Worm (Caenorhabditis elegans) whole organism, midembryonic: Measurements from ENCODE around the gene srd-55.

Experiments
- T22C8.4 ChIP-seq: fragments of 200-800 bp; sonication (Bioruptor generic); IDR thresholded peaks from 2 replicates; pipeline ENCODE4 v1.3.6; 2022; ENCODE audit warnings: missing genetic modification characterization, missing compliant biosample characterization
- cog-1 ChIP-seq: sonication (generic microtip); optimal IDR thresholded peaks from 2 replicates; lab custom pipeline; 2016; ENCODE audit warnings: missing genetic modification characterization, missing compliant biosample characterization
- flt-1 ChIP-seq: fragments of 200-800 bp; sonication (Bioruptor generic); IDR thresholded peaks from 2 replicates; pipeline ENCODE4 v1.3.6; 2022; ENCODE audit warnings: missing genetic modification characterization, missing compliant biosample characterization
- med-1 ChIP-seq: sonication (generic microtip); optimal IDR thresholded peaks from 2 replicates; lab custom pipeline; 2017; ENCODE audit warnings: missing genetic modification characterization, mild to moderate bottlenecking, missing compliant biosample characterization, antibody characterized with exemption, missing genetic modification reagents; ENCODE audit not compliant: insufficient read depth

ce11 chrII:7363990-7364455 lies 44.3 kb upstream of the srd-55 start, which contains the start of gene msra-1:
- TF ChIP-seq T22C8.4: no peak
- TF ChIP-seq med-1 (GFP tag; lab: Kevin White, UChicago): no peak
- TF ChIP-seq cog-1: peak; percentile 66
- TF ChIP-seq flt-1 (GFP tag; lab: Robert Waterston, UW): no peak
